Worm (Caenorhabditis elegans) whole organism, L4/young adult: ENCODE data around the gene sre-24.

Experiments used
- W03F9.2 ChIP-seq: fragments of 150-350 bp; optimal IDR thresholded peaks from 2 replicates; lab custom pipeline; 2014; ENCODE audit warnings: missing biosample characterization, missing genetic modification characterization
- dao-5 ChIP-seq: sonication (generic microtip); optimal IDR thresholded peaks from 2 replicates; lab custom pipeline; 2016; ENCODE audit warnings: missing genotype, missing genetic modification characterization, moderate library complexity, missing compliant biosample characterization
- him-1 ChIP-seq: sonication (generic microtip); optimal IDR thresholded peaks from 2 replicates; lab custom pipeline; 2016; ENCODE audit warnings: missing genotype, missing genetic modification reagents, missing genetic modification characterization, missing compliant biosample characterization

DNA sequence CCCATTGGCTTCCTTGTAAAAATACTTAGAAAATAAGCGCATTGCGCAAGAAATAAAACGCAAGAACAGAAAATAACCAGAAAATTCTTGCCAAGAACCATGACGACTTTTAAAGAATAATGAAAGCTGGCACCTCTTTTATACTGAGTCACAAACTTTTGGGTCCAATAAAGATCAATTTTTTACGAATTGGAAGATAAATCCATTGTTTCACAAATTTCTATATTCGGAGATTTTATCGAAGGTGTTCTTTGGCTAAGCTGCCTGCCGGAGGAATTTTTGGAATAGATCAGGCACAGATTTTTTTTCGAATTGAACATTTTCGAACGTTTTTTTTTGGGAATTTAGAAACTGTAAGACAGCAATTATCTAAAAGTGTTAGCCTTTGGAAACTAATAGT is 28.4 kb downstream of the sre-24 start, which contains the start of gene C31B8.9:
- TF ChIP-seq him-1 = no peak
- no peak for TF ChIP-seq dao-5 (tag; lab: Kevin White, UChicago)
- TF ChIP-seq W03F9.2 = no peak
